Fruit fly (Drosophila melanogaster) Kc167 (cell line): ENCODE results near the gene CG5021.

Source experiments
- Myc ChIP-seq: fragments of >200 bp; optimal IDR thresholded peaks from 2 replicates; lab custom pipeline; 2017; ENCODE audit warnings: missing external identifiers
- Sin3A ChIP-seq: fragments of >200 bp; optimal IDR thresholded peaks from 2 replicates; lab custom pipeline; 2018; ENCODE audit warnings: missing external identifiers
- h ChIP-seq: fragments of >200 bp; optimal IDR thresholded peaks from 3 replicates; lab custom pipeline; 2018; ENCODE audit warnings: missing external identifiers
- insv ChIP-seq: fragments of >200 bp; optimal IDR thresholded peaks from 3 replicates; lab custom pipeline; 2018; ENCODE audit warnings: missing external identifiers
- psq ChIP-seq: fragments of >200 bp; optimal IDR thresholded peaks from 2 replicates; lab custom pipeline; 2017; ENCODE audit warnings: missing external identifiers
- ttk ChIP-seq: sonication (Bioruptor generic); optimal IDR thresholded peaks from 2 replicates; lab custom pipeline; 2017; ENCODE audit warnings: missing external identifiers

CG5021 gene

dm6 chr3L:8997686-8998239 lies 31.1 kb downstream of the CG5021 start, which contains the start of the genes smg and CG5087:
TSS of gene smg (minus strand) at chr3L:8997989.
TSS of gene CG5087 (plus strand) at chr3L:8998184.
- TF ChIP-seq ttk = no peak
- no peak for TF ChIP-seq Myc (lab: Kevin White, UChicago)
- TF ChIP-seq insv (lab: Kevin White, UChicago) = no peak
- no peak for TF ChIP-seq Sin3A (lab: Kevin White, UChicago)
- no peak for TF ChIP-seq h (lab: Kevin White, UChicago)
- no peak for TF ChIP-seq psq

DNA sequence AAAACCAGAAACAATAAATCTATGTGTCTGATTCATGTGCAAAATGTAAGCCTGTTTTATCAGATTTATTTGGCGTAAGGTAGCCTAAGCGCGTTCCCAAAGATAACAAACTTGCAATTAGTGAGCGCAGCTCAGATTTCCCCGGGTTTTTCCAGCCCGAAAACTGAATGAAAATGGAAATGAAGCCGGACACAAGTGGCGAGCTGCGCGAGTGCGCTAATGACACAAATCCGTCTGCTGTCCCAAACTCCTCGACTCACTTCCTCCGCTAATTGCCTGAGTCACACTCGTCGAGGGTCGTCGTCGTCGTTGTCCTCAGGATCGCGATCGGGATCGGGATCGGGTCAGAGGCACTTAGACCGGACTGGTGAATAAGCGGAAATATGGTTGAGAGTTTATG lies 35.9 kb downstream of the CG5021 start:
- TF ChIP-seq psq = no peak
- TF ChIP-seq ttk = no peak
- no peak for TF ChIP-seq Myc (lab: Kevin White, UChicago)
- TF ChIP-seq h (lab: Kevin White, UChicago) = no peak
- no peak for TF ChIP-seq Sin3A (lab: Kevin White, UChicago)
- no peak for TF ChIP-seq insv (lab: Kevin White, UChicago)

DNA sequence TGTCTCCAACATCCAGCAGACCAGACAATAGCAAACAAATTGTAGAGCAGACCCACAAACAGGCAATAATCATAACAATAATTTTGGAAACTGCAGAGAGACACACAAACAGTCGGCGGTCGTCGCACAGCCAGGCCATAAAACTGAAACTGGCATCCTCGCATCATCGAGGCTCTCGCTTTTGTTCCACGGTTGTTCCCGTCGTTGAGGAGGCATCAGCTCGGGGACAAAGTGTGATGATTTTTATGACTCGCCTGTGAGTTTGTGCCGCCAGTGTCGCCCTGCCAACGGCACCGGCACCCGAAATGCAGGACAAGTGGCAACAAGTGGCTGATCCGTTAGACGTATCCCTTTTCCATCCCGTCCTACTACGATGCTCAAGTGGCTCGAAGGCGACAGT lies 36.7 kb downstream of the CG5021 start:
- TF ChIP-seq h (lab: Kevin White, UChicago) (no peak), insv (lab: Kevin White, UChicago) (no peak), psq (no peak), ttk (no peak), Myc (lab: Kevin White, UChicago) (no peak), Sin3A (lab: Kevin White, UChicago) (no peak)

DNA sequence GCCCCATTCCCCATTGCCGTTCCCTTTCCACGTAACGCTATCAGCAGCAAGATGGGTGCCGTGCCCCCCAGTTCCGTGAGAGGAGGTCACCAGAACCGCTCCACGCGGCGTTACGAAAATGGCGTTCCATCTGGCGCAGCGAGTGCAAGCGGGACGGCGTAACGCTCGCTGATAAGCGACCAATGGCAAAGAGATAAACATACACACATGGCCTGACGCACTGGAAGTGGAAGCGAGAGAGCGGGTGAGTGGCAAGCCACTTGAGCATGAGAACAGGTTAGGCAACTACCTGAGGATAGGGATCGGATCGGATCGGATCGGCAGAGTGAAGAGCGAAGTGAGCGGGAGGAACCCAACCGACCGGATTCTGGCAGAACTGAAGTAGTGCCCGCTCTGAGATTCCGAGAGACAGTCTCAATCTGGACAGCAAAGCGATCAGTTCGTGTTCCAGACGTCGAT lies 38.2 kb downstream of the CG5021 start, which contains the start of gene Doc3:
TSS of gene Doc3 (plus strand) at position 409 of the 459 bp plus-strand sequence.
- TF ChIP-seq insv (lab: Kevin White, UChicago) (no peak), h (lab: Kevin White, UChicago) (no peak), ttk (no peak), Sin3A (lab: Kevin White, UChicago) (no peak), Myc (lab: Kevin White, UChicago) (no peak), psq (no peak)

DNA sequence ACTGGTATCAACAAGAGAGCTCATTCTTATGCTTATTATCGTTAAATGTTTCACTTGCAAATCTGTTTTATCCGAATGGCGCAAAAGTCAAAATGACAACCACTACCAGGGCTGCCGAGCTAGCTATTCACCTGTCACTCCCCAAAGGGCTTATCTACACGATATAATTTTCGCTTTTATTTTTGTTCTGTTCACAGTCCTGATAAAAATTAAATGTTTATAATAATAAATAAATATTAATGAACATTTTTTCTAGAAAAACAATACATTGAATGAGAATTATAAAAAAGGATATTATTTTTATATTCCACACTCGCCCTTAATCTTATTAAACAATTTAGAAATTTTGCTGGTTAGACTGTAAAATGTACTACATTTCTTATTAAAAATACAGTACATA lies 43.1 kb downstream of the CG5021 start, which contains the start of gene CG5194:
TSS of gene CG5194 (minus strand) at position 101 of the 400 bp plus-strand sequence.
- TF ChIP-seq insv (lab: Kevin White, UChicago) (no peak), h (lab: Kevin White, UChicago) (no peak), psq (no peak), Sin3A (lab: Kevin White, UChicago) (no peak), Myc (lab: Kevin White, UChicago) (no peak), ttk (no peak)

dm6 chr3L:9011485-9012389 lies 45.1 kb downstream of the CG5021 start:
- TF ChIP-seq insv (lab: Kevin White, UChicago) (no peak), psq (no peak), Myc (lab: Kevin White, UChicago) (no peak), ttk (no peak), Sin3A (lab: Kevin White, UChicago) (no peak), h (lab: Kevin White, UChicago) (no peak)

DNA sequence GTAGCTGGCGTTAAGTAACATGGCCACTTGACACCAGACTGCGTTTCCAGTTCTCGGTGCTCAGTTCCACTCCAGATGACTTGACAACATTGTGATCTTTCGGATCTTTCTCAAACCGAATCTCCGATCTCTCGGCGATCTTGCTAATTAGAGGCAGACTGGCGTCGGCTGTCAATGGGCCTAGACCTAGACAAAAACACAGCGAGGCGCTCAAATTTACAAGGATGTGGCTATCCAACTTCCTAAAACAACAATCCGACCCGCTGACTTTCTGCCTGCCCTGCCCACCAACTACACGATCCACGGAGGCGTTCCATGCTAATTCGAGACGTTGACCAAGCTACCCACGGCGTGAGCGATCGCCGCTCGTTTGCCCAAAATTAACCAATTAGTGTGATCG lies 47.1 kb downstream of the CG5021 start:
- TF ChIP-seq h (lab: Kevin White, UChicago) (no peak), psq (no peak)

dm6 chr3L:9017414-9017813 lies 50.8 kb downstream of the CG5021 start:
- no peak for TF ChIP-seq psq
- no peak for TF ChIP-seq ttk
- TF ChIP-seq insv (lab: Kevin White, UChicago) = no peak
- no peak for TF ChIP-seq Sin3A (lab: Kevin White, UChicago)
- no peak for TF ChIP-seq h (lab: Kevin White, UChicago)
- TF ChIP-seq Myc (lab: Kevin White, UChicago) = no peak
